Worm (Caenorhabditis elegans) whole organism, young adult: ENCODE data around the gene spp-18.
A peak's percentile ranks its signal among the peaks of the same experiment; 100 is the strongest.

Source experiments
- B0035.1 ChIP-seq: sonication (generic microtip); optimal IDR thresholded peaks from 2 replicates; lab custom pipeline; 2016; ENCODE audit warnings: missing genetic modification characterization, mild to moderate bottlenecking, missing compliant biosample characterization, missing genotype, missing genetic modification reagents
- B0336.3 ChIP-seq: fragments of 200-800 bp; sonication (Bioruptor generic); IDR thresholded peaks from 2 replicates; pipeline ENCODE4 v1.3.6; 2022; ENCODE audit warnings: missing genetic modification characterization, missing compliant biosample characterization
- C06A6.2 ChIP-seq: fragments of 200-800 bp; sonication (Bioruptor generic); conservative IDR thresholded peaks from 2 replicates; pipeline ENCODE4 v1.3.6; 2022; ENCODE audit warnings: missing genetic modification characterization, missing compliant biosample characterization
- D2030.7 ChIP-seq: fragments of 200-800 bp; sonication (Bioruptor generic); IDR thresholded peaks from 2 replicates; pipeline ENCODE4 v1.3.6; 2022; ENCODE audit warnings: missing genetic modification reagents, missing genetic modification characterization, missing compliant biosample characterization
- F23B12.7 ChIP-seq: sonication (generic microtip); optimal IDR thresholded peaks from 2 replicates; lab custom pipeline; 2017; ENCODE audit warnings: missing genetic modification characterization, mild to moderate bottlenecking, missing compliant biosample characterization, antibody characterized with exemption, moderate library complexity; ENCODE audit not compliant: insufficient read depth
- F49E8.2 ChIP-seq: sonication (generic microtip); optimal IDR thresholded peaks from 3 replicates; lab custom pipeline; 2017; ENCODE audit warnings: missing genetic modification characterization, mild to moderate bottlenecking, missing compliant biosample characterization, antibody characterized with exemption, moderate library complexity; ENCODE audit not compliant: insufficient read depth
- F55B11.4 ChIP-seq: sonication (generic microtip); optimal IDR thresholded peaks from 2 replicates; lab custom pipeline; 2016; ENCODE audit warnings: missing compliant biosample characterization, missing genetic modification characterization, borderline replicate concordance; ENCODE audit not compliant: insufficient read depth
- F57C9.4 ChIP-seq: sonication (generic microtip); optimal IDR thresholded peaks from 2 replicates; lab custom pipeline; 2017; ENCODE audit warnings: mild to moderate bottlenecking, missing genetic modification characterization, missing compliant biosample characterization
- K11D2.4 ChIP-seq: fragments of 200-800 bp; sonication (Bioruptor generic); IDR thresholded peaks from 2 replicates; pipeline ENCODE4 v1.3.6; 2022; ENCODE audit warnings: missing genetic modification reagents, missing genetic modification characterization, missing compliant biosample characterization
- Y95B8A.8 ChIP-seq: fragments of 200-800 bp; sonication (Bioruptor generic); IDR thresholded peaks from 2 replicates; pipeline ENCODE4 v1.3.6; 2022; ENCODE audit warnings: missing genetic modification reagents, missing genetic modification characterization, missing compliant biosample characterization
- ama-1 ChIP-seq, 3 experiments: fragments of 150-350 bp in 1 of 3; sonication (generic microtip) in 2 of 3; optimal IDR thresholded peaks; 2 replicates each; lab custom pipeline; 2014 to 2018; ENCODE audit warnings: missing biosample characterization in 2 of 3, missing genetic modification characterization in 2 of 3, missing genetic modification reagents in 2 of 3
- ceh-27 ChIP-seq: fragments of 200-800 bp; sonication (Bioruptor generic); optimal IDR thresholded peaks from 2 replicates; lab custom pipeline; 2018; ENCODE audit warnings: mild to moderate bottlenecking, missing genetic modification characterization, moderate library complexity, missing compliant biosample characterization
- ceh-91 ChIP-seq: fragments of 200-800 bp; sonication (Bioruptor generic); IDR thresholded peaks from 2 replicates; pipeline ENCODE4 v1.3.6; 2022; ENCODE audit warnings: missing genetic modification reagents, missing genetic modification characterization, missing compliant biosample characterization
- dox-1 ChIP-seq: fragments of 200-800 bp; sonication (Bioruptor generic); IDR thresholded peaks from 2 replicates; pipeline ENCODE4 v1.3.6; 2022; ENCODE audit warnings: missing genetic modification reagents, missing genetic modification characterization, missing compliant biosample characterization
- dpl-1 ChIP-seq: fragments of 150-350 bp; optimal IDR thresholded peaks from 2 replicates; lab custom pipeline; 2014; ENCODE audit warnings: missing biosample characterization, missing genetic modification reagents, missing genetic modification characterization
- egrh-3 ChIP-seq: fragments of 200-800 bp; sonication (Bioruptor generic); IDR thresholded peaks from 2 replicates; pipeline ENCODE4 v1.3.6; 2022; ENCODE audit warnings: missing genetic modification reagents, missing genetic modification characterization, missing compliant biosample characterization
- ekl-4 ChIP-seq: fragments of 200-800 bp; sonication (Bioruptor generic); IDR thresholded peaks from 2 replicates; pipeline ENCODE4 v1.3.6; 2022; ENCODE audit warnings: missing genetic modification reagents, missing genetic modification characterization, missing compliant biosample characterization
- ets-4 ChIP-seq: fragments of 200-800 bp; sonication (Bioruptor generic); optimal IDR thresholded peaks from 2 replicates; lab custom pipeline; 2018; ENCODE audit warnings: mild to moderate bottlenecking, missing genetic modification characterization, missing compliant biosample characterization
- him-1 ChIP-seq: sonication (generic microtip); optimal IDR thresholded peaks from 2 replicates; lab custom pipeline; 2016; ENCODE audit warnings: missing genotype, missing genetic modification reagents, missing genetic modification characterization, missing compliant biosample characterization
- hmg-20 ChIP-seq: fragments of 200-800 bp; sonication (Bioruptor generic); IDR thresholded peaks from 2 replicates; pipeline ENCODE4 v1.3.6; 2022; ENCODE audit warnings: missing genetic modification reagents, missing genetic modification characterization, missing compliant biosample characterization
- lag-1 ChIP-seq: fragments of 200-800 bp; sonication (Bioruptor generic); IDR thresholded peaks from 2 replicates; pipeline ENCODE4 v1.3.6; 2022; ENCODE audit warnings: missing genetic modification reagents, missing genetic modification characterization, missing compliant biosample characterization
- lin-40 ChIP-seq: sonication (generic microtip); optimal IDR thresholded peaks from 2 replicates; lab custom pipeline; 2016; ENCODE audit warnings: missing genetic modification characterization, mild to moderate bottlenecking, missing compliant biosample characterization, missing genotype, missing genetic modification reagents
- lir-1 ChIP-seq: fragments of 200-800 bp; sonication (Bioruptor generic); conservative IDR thresholded peaks from 2 replicates; pipeline ENCODE4 v1.3.6; 2022; ENCODE audit warnings: missing genetic modification reagents, missing genetic modification characterization, missing compliant biosample characterization
- lsl-1 ChIP-seq: fragments of 200-800 bp; sonication (Bioruptor generic); optimal IDR thresholded peaks from 2 replicates; lab custom pipeline; 2018; ENCODE audit warnings: mild to moderate bottlenecking, missing genetic modification characterization, moderate library complexity, missing compliant biosample characterization
- madf-10 ChIP-seq: sonication (generic microtip); optimal IDR thresholded peaks from 2 replicates; lab custom pipeline; 2016; ENCODE audit warnings: mild to moderate bottlenecking, missing genetic modification characterization, missing compliant biosample characterization
- madf-3 ChIP-seq: fragments of 200-800 bp; sonication (Bioruptor generic); IDR thresholded peaks from 2 replicates; pipeline ENCODE4 v1.3.6; 2022; ENCODE audit warnings: missing genetic modification reagents, missing genetic modification characterization, missing compliant biosample characterization
- madf-8 ChIP-seq: fragments of 200-800 bp; sonication (Bioruptor generic); conservative IDR thresholded peaks from 2 replicates; pipeline ENCODE4 v1.3.6; 2022; ENCODE audit warnings: missing genetic modification reagents, missing genetic modification characterization, missing compliant biosample characterization
- nfyb-1 ChIP-seq: fragments of 200-800 bp; sonication (Bioruptor generic); IDR thresholded peaks from 2 replicates; pipeline ENCODE4 v1.3.6; 2022; ENCODE audit warnings: missing genetic modification reagents, missing genetic modification characterization, missing compliant biosample characterization
- nhr-120 ChIP-seq: fragments of 200-800 bp; sonication (Bioruptor generic); IDR thresholded peaks from 2 replicates; pipeline ENCODE4 v1.3.6; 2022; ENCODE audit warnings: missing genetic modification characterization, missing compliant biosample characterization
- pbrm-1 ChIP-seq: fragments of 200-800 bp; sonication (Bioruptor generic); IDR thresholded peaks from 2 replicates; pipeline ENCODE4 v1.3.6; 2022; ENCODE audit warnings: missing genetic modification reagents, missing genetic modification characterization, missing compliant biosample characterization
- repo-1 ChIP-seq: sonication (generic microtip); optimal IDR thresholded peaks from 2 replicates; lab custom pipeline; 2017; ENCODE audit warnings: mild to moderate bottlenecking, missing genetic modification characterization, missing compliant biosample characterization
- rpc-1 ChIP-seq, 2 experiments: fragments of 150-350 bp in 1 of 2; sonication (generic microtip) in 1 of 2; optimal IDR thresholded peaks; 2 replicates each; lab custom pipeline; 2014 to 2018; ENCODE audit warnings: missing biosample characterization in 1 of 2, missing genetic modification characterization in 1 of 2, missing genetic modification reagents in 1 of 2, missing genotype in 1 of 2
- tbp1 ChIP-seq: fragments of 200-800 bp; sonication (Bioruptor generic); optimal IDR thresholded peaks from 2 replicates; lab custom pipeline; 2018; ENCODE audit warnings: mild to moderate bottlenecking, missing genetic modification characterization, missing compliant biosample characterization
- tbx-9 ChIP-seq: sonication (generic microtip); optimal IDR thresholded peaks from 2 replicates; lab custom pipeline; 2016; ENCODE audit warnings: borderline replicate concordance, missing genetic modification characterization, inconsistent platforms, missing compliant biosample characterization
- zfh-2 ChIP-seq: fragments of 200-800 bp; sonication (Bioruptor generic); conservative IDR thresholded peaks from 2 replicates; pipeline ENCODE4 v1.3.6; 2022; ENCODE audit warnings: missing genetic modification reagents, missing genetic modification characterization, missing compliant biosample characterization
- zim-3 ChIP-seq: sonication (generic microtip); optimal IDR thresholded peaks from 2 replicates; lab custom pipeline; 2017; ENCODE audit warnings: mild to moderate bottlenecking, missing genetic modification characterization, moderate library complexity, missing compliant biosample characterization
- ztf-25 ChIP-seq: fragments of 200-800 bp; sonication (Bioruptor generic); IDR thresholded peaks from 2 replicates; pipeline ENCODE4 v1.3.6; 2022; ENCODE audit warnings: missing genetic modification reagents, missing genetic modification characterization, missing compliant biosample characterization
- ztf-28 ChIP-seq: fragments of 200-800 bp; sonication (Bioruptor generic); IDR thresholded peaks from 2 replicates; pipeline ENCODE4 v1.3.6; 2022; ENCODE audit warnings: missing genetic modification reagents, missing genetic modification characterization, missing compliant biosample characterization
- ztf-6 ChIP-seq: fragments of 200-800 bp; sonication (Bioruptor generic); IDR thresholded peaks from 2 replicates; pipeline ENCODE4 v1.3.6; 2022; ENCODE audit warnings: missing genetic modification reagents, missing genetic modification characterization, missing compliant biosample characterization

spp-18 gene

DNA sequence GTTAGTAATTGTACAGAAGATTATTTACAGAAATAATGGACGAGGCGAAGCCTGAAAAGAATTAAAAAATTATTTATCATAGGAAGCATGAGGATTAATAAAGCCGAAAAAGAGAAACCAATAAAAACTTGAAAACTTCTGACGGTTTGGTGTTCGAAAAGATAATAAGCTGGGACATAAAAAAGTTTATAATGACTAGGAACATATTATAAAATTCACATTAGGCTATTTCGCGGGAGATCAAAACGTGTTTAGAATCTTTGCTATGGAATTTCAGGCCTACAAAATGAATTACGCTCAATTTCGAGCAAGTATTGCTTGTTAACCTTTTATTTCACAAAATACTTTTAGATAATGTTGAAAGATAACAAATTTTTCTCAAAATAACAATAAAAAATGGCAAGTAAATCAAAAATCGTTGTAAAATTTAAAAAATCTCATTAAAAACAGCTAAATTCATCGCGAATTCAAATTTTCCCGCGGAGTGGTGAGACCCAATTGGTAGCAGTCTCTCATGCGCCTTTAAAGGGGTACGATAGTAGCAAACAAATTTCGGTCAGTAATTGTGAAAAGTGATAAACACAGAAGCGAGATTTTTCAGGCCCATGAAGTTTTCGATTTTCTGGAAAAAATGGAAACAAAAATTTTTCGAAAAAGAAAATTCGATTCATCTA, 4.6 kb upstream of the spp-18 start, which contains the start of gene trcs-1 (continued):
- TF ChIP-seq zim-3 (tag; lab: Kevin White, UChicago) (no peak), lag-1 (GFP tag; lab: Robert Waterston, UW) (no peak), F23B12.7 (no peak), F49E8.2 (tag; lab: Kevin White, UChicago) (peak; percentile 70), ets-4 (GFP tag; lab: Kevin White, UChicago) (no peak), tbx-9 (tag; lab: Kevin White, UChicago) (no peak), lir-1 (GFP tag; lab: Robert Waterston, UW) (no peak), ceh-91 (peak; percentile 88), rpc-1 (optimal IDR thresholded peaks at IDR 0.05; lab: Kevin White, UChicago) (no peak), rpc-1 (tag; optimal IDR thresholded peaks at IDR 0.05; lab: Kevin White, UChicago) (no peak), B0035.1 (tag; lab: Kevin White, UChicago) (no peak), ekl-4 (GFP tag; lab: Robert Waterston, UW) (no peak), repo-1 (tag; lab: Kevin White, UChicago) (no peak), C06A6.2 (GFP tag; lab: Robert Waterston, UW) (no peak), pbrm-1 (GFP tag; lab: Robert Waterston, UW) (no peak), lin-40 (no peak), ztf-28 (GFP tag; lab: Robert Waterston, UW) (no peak), Y95B8A.8 (GFP tag; lab: Robert Waterston, UW) (0 out of 2 replicates have a peak, but pooled peaks have one; percentile 63), D2030.7 (GFP tag; lab: Robert Waterston, UW) (peak; percentile 77; the same call in 1 of the 2 replicates), F57C9.4 (tag; lab: Kevin White, UChicago) (no peak), madf-3 (GFP tag; lab: Robert Waterston, UW) (no peak), lsl-1 (GFP tag; lab: Kevin White, UChicago) (peak; percentile 98), egrh-3 (no peak), him-1 (tag; lab: Kevin White, UChicago) (peak; percentile 32), ztf-6 (no peak), tbp1 (peak; percentile 51), zfh-2 (no peak), K11D2.4 (GFP tag; lab: Robert Waterston, UW) (no peak), dpl-1 (peak; percentile 83), nfyb-1 (GFP tag; lab: Robert Waterston, UW) (no peak), madf-10 (tag; lab: Kevin White, UChicago) (no peak), B0336.3 (peak; percentile 70), ztf-25 (GFP tag; lab: Robert Waterston, UW) (no peak), madf-8 (GFP tag; lab: Robert Waterston, UW) (peak; percentile 92), dox-1 (peak; percentile 80; the same call in 1 of the 2 replicates), ama-1 (optimal IDR thresholded peaks at IDR 0.05; lab: Kevin White, UChicago) (no peak), ama-1 (GFP tag; optimal IDR thresholded peaks at IDR 0.05; lab: Kevin White, UChicago) (no peak), F55B11.4 (no peak), hmg-20 (GFP tag; lab: Robert Waterston, UW) (no peak), nhr-120 (no peak), ceh-27 (GFP tag; lab: Kevin White, UChicago) (no peak)
